Worm (Caenorhabditis elegans): ENCODE data around the gene Y46E12A.2.

Gene Y46E12A.2

DNA sequence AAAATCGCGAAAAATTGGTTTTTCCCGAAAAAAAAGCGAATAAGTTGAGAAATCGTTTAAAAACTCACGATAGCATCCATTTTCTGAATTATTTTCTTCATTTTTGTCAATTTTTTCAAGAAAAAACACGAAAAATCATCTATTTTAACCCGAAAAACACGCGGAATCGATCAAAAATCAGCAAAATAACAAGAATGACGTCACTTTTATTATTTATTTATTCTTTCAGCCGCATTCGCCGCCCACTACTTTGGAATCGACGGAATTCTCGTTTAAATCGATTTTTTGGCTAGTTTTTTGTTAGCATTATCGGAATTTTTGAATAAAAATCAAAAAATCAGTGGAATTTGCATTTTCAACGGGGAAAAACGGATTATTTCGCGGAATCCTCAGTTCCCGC, 19.2 kb downstream of the Y46E12A.2 start, which contains the start of gene Y39A3CL.4:
Gene Y39A3CL.4, minus strand, starts transcription at position 101 of the 400 bp plus-strand sequence.
- TF ChIP-seq R02D3.7 (tag; optimal IDR thresholded peaks at IDR 0.05): no peak
- TF ChIP-seq nhr-76 (tag; optimal IDR thresholded peaks at IDR 0.05): no peak
- no peak for TF ChIP-seq ZK546.5 (tag; optimal IDR thresholded peaks at IDR 0.05)
- no peak for TF ChIP-seq ceh-28 (tag; optimal IDR thresholded peaks at IDR 0.05)
- TF ChIP-seq hmg-11 (tag; optimal IDR thresholded peaks at IDR 0.05): no peak
- TF ChIP-seq elt-1 (tag; optimal IDR thresholded peaks at IDR 0.05): no peak
- TF ChIP-seq nfya-1 (tag; optimal IDR thresholded peaks at IDR 0.05; ENCODE audit: insufficient read depth): no peak
- TF ChIP-seq nhr-25 (tag; optimal IDR thresholded peaks at IDR 0.05): no peak
- TF ChIP-seq egl-27 (tag; optimal IDR thresholded peaks at IDR 0.05): no peak

DNA sequence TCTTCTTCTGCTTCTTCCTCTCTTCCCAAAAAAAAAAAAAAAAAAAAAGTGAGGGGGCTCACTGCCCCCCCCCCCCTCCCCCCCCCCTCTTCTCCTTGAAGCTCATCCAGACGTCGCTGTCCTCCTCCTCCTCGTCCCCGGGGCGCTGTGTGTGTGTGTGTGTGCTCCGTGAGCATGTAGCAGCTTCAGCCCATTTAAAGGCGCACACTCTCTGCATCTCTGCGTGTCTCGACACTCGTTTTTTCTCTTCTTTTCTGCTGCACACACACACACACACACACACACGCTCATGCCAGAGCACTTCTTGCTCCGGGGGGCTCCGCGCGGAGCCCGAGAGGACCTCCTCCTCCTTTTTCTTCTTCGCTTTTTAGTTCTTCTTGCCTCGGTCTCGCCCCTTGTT, 27.0 kb downstream of the Y46E12A.2 start:
- no peak for TF ChIP-seq mml-1 (tag; optimal IDR thresholded peaks at IDR 0.05)
- TF ChIP-seq unc-39 (tag; optimal IDR thresholded peaks at IDR 0.05): no peak
- TF ChIP-seq hmg-11 (tag; optimal IDR thresholded peaks at IDR 0.05): no peak
- no peak for TF ChIP-seq unc-62 (GFP tag; optimal IDR thresholded peaks at IDR 0.05)
- TF ChIP-seq snpc-4 (tag; optimal IDR thresholded peaks at IDR 0.05): peak; percentile 5
- no peak for TF ChIP-seq zag-1 (tag; optimal IDR thresholded peaks at IDR 0.05)
- TF ChIP-seq lin-39 (tag; optimal IDR thresholded peaks at IDR 0.05): peak; percentile 56
- TF ChIP-seq fkh-10 (GFP tag; optimal IDR thresholded peaks at IDR 0.05): peak; percentile 41
- TF ChIP-seq ceh-16 (tag; optimal IDR thresholded peaks at IDR 0.05): no peak
- TF ChIP-seq nhr-12 (tag; optimal IDR thresholded peaks at IDR 0.05): no peak
- TF ChIP-seq nhr-11 (tag; optimal IDR thresholded peaks at IDR 0.05): peak; percentile 42
- no peak for TF ChIP-seq egl-27 (tag; optimal IDR thresholded peaks at IDR 0.05)
- no peak for TF ChIP-seq ceh-28 (tag; optimal IDR thresholded peaks at IDR 0.05)
- TF ChIP-seq nhr-23 (tag; optimal IDR thresholded peaks at IDR 0.05): no peak
- TF ChIP-seq R02D3.7 (tag; optimal IDR thresholded peaks at IDR 0.05): no peak
- no peak for TF ChIP-seq elt-1 (tag; optimal IDR thresholded peaks at IDR 0.05)
- TF ChIP-seq fkh-2 (tag; optimal IDR thresholded peaks at IDR 0.05): no peak
- TF ChIP-seq jun-1 (tag; optimal IDR thresholded peaks at IDR 0.05): no peak
- no peak for TF ChIP-seq nhr-25 (tag; optimal IDR thresholded peaks at IDR 0.05)
- TF ChIP-seq ZK546.5 (tag; optimal IDR thresholded peaks at IDR 0.05): no peak
- TF ChIP-seq nfya-1 (tag; optimal IDR thresholded peaks at IDR 0.05; ENCODE audit: insufficient read depth): peak; percentile 75
- no peak for TF ChIP-seq nhr-237 (tag; optimal IDR thresholded peaks at IDR 0.05)
- no peak for TF ChIP-seq pqm-1 (tag; optimal IDR thresholded peaks at IDR 0.05)
- TF ChIP-seq fos-1 (tag; optimal IDR thresholded peaks at IDR 0.05): no peak
- peak; percentile 40 for TF ChIP-seq lin-15B (tag; optimal IDR thresholded peaks at IDR 0.05)
- no peak for TF ChIP-seq skn-1 (tag; optimal IDR thresholded peaks at IDR 0.05)
- no peak for TF ChIP-seq egl-5 (tag; optimal IDR thresholded peaks at IDR 0.05)
- no peak for TF ChIP-seq eor-1 (tag; optimal IDR thresholded peaks at IDR 0.05)
- TF ChIP-seq sea-2 (GFP tag; optimal IDR thresholded peaks at IDR 0.05): no peak
- no peak for TF ChIP-seq ztf-11 (tag; optimal IDR thresholded peaks at IDR 0.05)
- no peak for TF ChIP-seq nhr-77 (tag; optimal IDR thresholded peaks at IDR 0.05)
- no peak for TF ChIP-seq nhr-67 (tag; optimal IDR thresholded peaks at IDR 0.05)
- peak; percentile 33 for TF ChIP-seq ceh-82 (tag; optimal IDR thresholded peaks at IDR 0.05)
- TF ChIP-seq mdl-1 (tag; optimal IDR thresholded peaks at IDR 0.05): no peak
- no peak for TF ChIP-seq lsy-12 (tag; optimal IDR thresholded peaks at IDR 0.05)
- TF ChIP-seq tbx-2 (tag; optimal IDR thresholded peaks at IDR 0.05): peak; percentile 15
- TF ChIP-seq ceh-9 (tag; optimal IDR thresholded peaks at IDR 0.05): no peak

DNA sequence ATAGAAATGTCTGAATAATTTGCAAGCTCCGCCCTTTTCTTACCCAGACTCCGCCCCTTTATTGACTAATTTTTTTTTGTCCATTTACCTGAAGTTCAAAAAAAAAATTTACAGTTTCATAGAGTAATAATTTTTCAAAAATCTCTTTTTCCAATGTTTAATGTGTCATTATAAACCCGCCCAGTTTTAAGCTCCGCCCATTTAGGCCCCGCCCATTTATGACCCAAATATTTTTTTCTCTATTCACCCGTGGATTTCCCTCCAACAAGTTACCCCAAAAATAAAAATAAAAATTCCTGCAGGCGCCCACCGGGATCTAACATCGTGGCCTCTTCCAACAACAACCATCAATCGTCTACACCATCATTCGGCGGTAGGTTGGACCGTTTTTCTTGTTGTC, 29.3 kb downstream of the Y46E12A.2 start, which contains the start of gene rimb-1:
Gene rimb-1, plus strand, starts transcription at position 301 of the 400 bp plus-strand sequence.
- TF ChIP-seq snpc-4 (tag; optimal IDR thresholded peaks at IDR 0.05): no peak
- TF ChIP-seq ceh-9 (tag; optimal IDR thresholded peaks at IDR 0.05): no peak
- no peak for TF ChIP-seq unc-62 (GFP tag; optimal IDR thresholded peaks at IDR 0.05)
- no peak for TF ChIP-seq elt-3 (tag; optimal IDR thresholded peaks at IDR 0.05)
- TF ChIP-seq nhr-12 (tag; optimal IDR thresholded peaks at IDR 0.05): no peak
- TF ChIP-seq nhr-43 (tag; optimal IDR thresholded peaks at IDR 0.05; ENCODE audit: poor library complexity, severe bottlenecking): no peak
- TF ChIP-seq elt-2 (tag; optimal IDR thresholded peaks at IDR 0.05): no peak
- TF ChIP-seq fkh-2 (tag; optimal IDR thresholded peaks at IDR 0.05): no peak
- no peak for TF ChIP-seq ceh-82 (tag; optimal IDR thresholded peaks at IDR 0.05)
- no peak for TF ChIP-seq eor-1 (tag; optimal IDR thresholded peaks at IDR 0.05)
- no peak for TF ChIP-seq ztf-11 (tag; optimal IDR thresholded peaks at IDR 0.05)
- no peak for TF ChIP-seq nhr-237 (tag; optimal IDR thresholded peaks at IDR 0.05)
- TF ChIP-seq nhr-76 (tag; optimal IDR thresholded peaks at IDR 0.05): no peak
- no peak for TF ChIP-seq nhr-77 (tag; optimal IDR thresholded peaks at IDR 0.05)
- no peak for TF ChIP-seq pha-4 (tag; optimal IDR thresholded peaks at IDR 0.05)
